Fruit fly (Drosophila melanogaster) ovary, adult (tissue): ENCODE measurements around the gene CG8927.

Source experiments
- CG17801 ChIP-seq: fragments of 200-800 bp; optimal IDR thresholded peaks from 2 replicates; lab custom pipeline; 2019; ENCODE audit warnings: missing biosample characterization, mild to moderate bottlenecking, missing genetic modification characterization, moderate library complexity; ENCODE audit not compliant: partially characterized antibody

Gene CG8927

dm6 chr3R:16231385-16232307 lies 50.8 kb downstream of the CG8927 start:
- peak; percentile 41 for TF ChIP-seq CG17801 (GFP tag; lab: Kevin White, UChicago)

- TF ChIP-seq CG17801 (GFP tag; lab: Kevin White, UChicago), result no peak
Observed at dm6 chr3R:16232569-16232968, 51.7 kb downstream of the CG8927 start.

- no peak for TF ChIP-seq CG17801 (GFP tag; lab: Kevin White, UChicago)
Observed at dm6 chr3R:16234298-16234697, 53.5 kb downstream of the CG8927 start.

- no peak for TF ChIP-seq CG17801 (GFP tag; lab: Kevin White, UChicago)
Observed at dm6 chr3R:16234745-16235149, 53.9 kb downstream of the CG8927 start.

dm6 chr3R:16235215-16235937 lies 54.6 kb downstream of the CG8927 start:
- TF ChIP-seq CG17801 (GFP tag; lab: Kevin White, UChicago), result no peak
